Fruit fly (Drosophila melanogaster) whole organism, embryonic: ENCODE data around the gene CG14269.

ENCODE experiments used
- ATbp ChIP-seq: fragments of 200-800 bp; sonication (Bioruptor generic); optimal IDR thresholded peaks from 2 replicates; lab custom pipeline; 2017; ENCODE audit warnings: missing biosample characterization, mild to moderate bottlenecking, missing genetic modification characterization, missing genetic modification reagents
- Abd-B ChIP-seq: fragments of 200-800 bp; sonication (Bioruptor generic); optimal IDR thresholded peaks from 2 replicates; lab custom pipeline; 2018; ENCODE audit warnings: missing biosample characterization, mild to moderate bottlenecking, missing genetic modification characterization, moderate library complexity
- Atf6 ChIP-seq: fragments of 200-800 bp; sonication (Bioruptor generic); IDR thresholded peaks from 2 replicates; pipeline ENCODE4 v1.3.6; 2022; ENCODE audit warnings: missing biosample characterization, missing genetic modification characterization
- B-H1 ChIP-seq: fragments of 200-800 bp; sonication (Bioruptor generic); IDR thresholded peaks from 3 replicates; pipeline ENCODE4 v1.3.6; 2022; ENCODE audit warnings: missing biosample characterization, missing genetic modification characterization
- Bteb2 ChIP-seq: fragments of 200-800 bp; sonication (Bioruptor generic); optimal IDR thresholded peaks from 2 replicates; lab custom pipeline; 2016; ENCODE audit warnings: missing biosample characterization, missing genetic modification characterization
- CG11247 ChIP-seq: fragments of 200-800 bp; sonication (Bioruptor generic); IDR thresholded peaks from 2 replicates; pipeline ENCODE4 v1.3.6; 2022; ENCODE audit warnings: missing biosample characterization, missing genetic modification characterization
- CG12299 ChIP-seq: fragments of 200-800 bp; sonication (Bioruptor generic); optimal IDR thresholded peaks from 2 replicates; lab custom pipeline; 2018; ENCODE audit warnings: missing biosample characterization, mild to moderate bottlenecking, missing genetic modification characterization
- CG13624 ChIP-seq: fragments of 200-800 bp; sonication (Bioruptor generic); optimal IDR thresholded peaks from 2 replicates; lab custom pipeline; 2016; ENCODE audit warnings: missing biosample characterization, missing genetic modification characterization
- CG1529 ChIP-seq: fragments of 200-800 bp; sonication (Bioruptor generic); optimal IDR thresholded peaks from 3 replicates; lab custom pipeline; 2018; ENCODE audit warnings: missing biosample characterization, missing genetic modification characterization
- CG17612 ChIP-seq: fragments of 200-800 bp; sonication (Bioruptor generic); IDR thresholded peaks from 2 replicates; pipeline ENCODE4 v1.3.6; 2022; ENCODE audit warnings: missing biosample characterization, missing genetic modification characterization
- CG17829 ChIP-seq: fragments of 200-800 bp; optimal IDR thresholded peaks from 2 replicates; lab custom pipeline; 2019; ENCODE audit warnings: missing biosample characterization, mild to moderate bottlenecking, missing genetic modification characterization, moderate library complexity
- CG34422 ChIP-seq: fragments of 200-800 bp; sonication (Bioruptor generic); IDR thresholded peaks from 3 replicates; pipeline ENCODE4 v1.3.6; 2022; ENCODE audit warnings: missing biosample characterization, missing genetic modification characterization
- CG3995 ChIP-seq: fragments of 200-800 bp; sonication (Bioruptor generic); optimal IDR thresholded peaks from 3 replicates; lab custom pipeline; 2016; ENCODE audit warnings: missing biosample characterization, missing genetic modification characterization
- CG4328 ChIP-seq: fragments of 200-800 bp; sonication (Bioruptor generic); optimal IDR thresholded peaks from 3 replicates; lab custom pipeline; 2017; ENCODE audit warnings: missing biosample characterization, missing genetic modification reagents, missing genetic modification characterization
- CG4854 ChIP-seq: fragments of 200-800 bp; sonication (Bioruptor generic); optimal IDR thresholded peaks from 2 replicates; lab custom pipeline; 2016; ENCODE audit warnings: missing biosample characterization, missing genetic modification characterization, inconsistent platforms
- CG5953 ChIP-seq: fragments of 200-800 bp; sonication (Bioruptor generic); IDR thresholded peaks from 2 replicates; pipeline ENCODE4 v1.3.6; 2022; ENCODE audit warnings: missing biosample characterization, missing genetic modification characterization
- CG6683 ChIP-seq: fragments of 200-800 bp; sonication (Bioruptor generic); optimal IDR thresholded peaks from 2 replicates; lab custom pipeline; 2017; ENCODE audit warnings: missing biosample characterization, mild to moderate bottlenecking, missing genetic modification characterization, missing genetic modification reagents
- CG7372 ChIP-seq: fragments of 200-800 bp; sonication (Bioruptor generic); IDR thresholded peaks from 2 replicates; pipeline ENCODE4 v1.3.6; 2022; ENCODE audit warnings: missing biosample characterization, missing genetic modification characterization
- CG7839 ChIP-seq: fragments of 200-800 bp; sonication (Bioruptor generic); optimal IDR thresholded peaks from 3 replicates; lab custom pipeline; 2018; ENCODE audit warnings: missing biosample characterization, mild to moderate bottlenecking, missing genetic modification characterization, moderate library complexity
- CG8388 ChIP-seq: fragments of 200-800 bp; sonication (Bioruptor generic); optimal IDR thresholded peaks from 2 replicates; lab custom pipeline; 2019; ENCODE audit warnings: missing biosample characterization, mild to moderate bottlenecking, missing genetic modification characterization, moderate library complexity
- CTCF ChIP-seq: fragments of 200-800 bp; sonication (Bioruptor generic); optimal IDR thresholded peaks from 2 replicates; lab custom pipeline; 2017; ENCODE audit warnings: missing biosample characterization, mild to moderate bottlenecking, missing genetic modification characterization, moderate library complexity
- Dip3 ChIP-seq: fragments of 200-800 bp; sonication (Bioruptor generic); optimal IDR thresholded peaks from 3 replicates; lab custom pipeline; 2016; ENCODE audit warnings: missing biosample characterization, missing genetic modification characterization
- Dll ChIP-seq: fragments of 200-800 bp; sonication (Bioruptor generic); IDR thresholded peaks from 4 replicates; pipeline ENCODE4 v1.3.6; 2022; ENCODE audit warnings: missing biosample characterization, missing genetic modification characterization; ENCODE audit not compliant: partially characterized antibody
- Elba2 ChIP-seq: fragments of 200-800 bp; sonication (Bioruptor generic); optimal IDR thresholded peaks from 3 replicates; lab custom pipeline; 2016; ENCODE audit warnings: missing biosample characterization, missing genetic modification characterization
- Fer1 ChIP-seq: fragments of 200-800 bp; sonication (Bioruptor generic); optimal IDR thresholded peaks from 2 replicates; lab custom pipeline; 2017; ENCODE audit warnings: missing biosample characterization, mild to moderate bottlenecking, missing genetic modification characterization
- HHEX ChIP-seq: fragments of 200-800 bp; sonication (Bioruptor generic); optimal IDR thresholded peaks from 3 replicates; lab custom pipeline; 2017; ENCODE audit warnings: missing biosample characterization, mild to moderate bottlenecking, missing genetic modification characterization, missing genetic modification reagents
- Lhr ChIP-seq: fragments of 200-800 bp; sonication (Bioruptor generic); optimal IDR thresholded peaks from 3 replicates; lab custom pipeline; 2017; ENCODE audit warnings: mild to moderate bottlenecking, missing biosample characterization, missing genetic modification reagents, missing genetic modification characterization
- Myb ChIP-seq: fragments of 200-800 bp; sonication (Bioruptor generic); optimal IDR thresholded peaks from 2 replicates; lab custom pipeline; 2016; ENCODE audit warnings: missing biosample characterization, missing genetic modification characterization
- Side ChIP-seq: fragments of 200-800 bp; sonication (Bioruptor generic); optimal IDR thresholded peaks from 2 replicates; lab custom pipeline; 2016; ENCODE audit warnings: missing biosample characterization, missing genetic modification characterization
- Xrp1 ChIP-seq: fragments of 200-800 bp; sonication (Bioruptor generic); IDR thresholded peaks from 2 replicates; pipeline ENCODE4 v1.3.6; 2022; ENCODE audit warnings: missing biosample characterization, missing genetic modification characterization
- amos ChIP-seq: fragments of 200-800 bp; sonication (Bioruptor generic); IDR thresholded peaks from 2 replicates; pipeline ENCODE4 v1.3.6; 2022; ENCODE audit warnings: missing biosample characterization, missing genetic modification characterization; ENCODE audit not compliant: partially characterized antibody
- ap ChIP-seq: fragments of 200-800 bp; sonication (Bioruptor generic); IDR thresholded peaks from 2 replicates; pipeline ENCODE4 v1.3.6; 2022; ENCODE audit warnings: missing biosample characterization, missing genetic modification characterization
- ash1 ChIP-seq: fragments of 200-800 bp; sonication (Bioruptor generic); optimal IDR thresholded peaks from 2 replicates; lab custom pipeline; 2018; ENCODE audit warnings: missing biosample characterization, mild to moderate bottlenecking, missing genetic modification characterization
- bbx ChIP-seq: fragments of 200-800 bp; sonication (Bioruptor generic); IDR thresholded peaks from 2 replicates; pipeline ENCODE4 v1.3.6; 2022; ENCODE audit warnings: missing biosample characterization, missing genetic modification characterization; ENCODE audit not compliant: partially characterized antibody
- cas ChIP-seq: fragments of 200-800 bp; sonication (Bioruptor generic); IDR thresholded peaks from 2 replicates; pipeline ENCODE4 v1.3.6; 2022; ENCODE audit warnings: missing biosample characterization, missing genetic modification characterization
- da ChIP-seq: fragments of 200-800 bp; sonication (Bioruptor generic); optimal IDR thresholded peaks from 2 replicates; lab custom pipeline; 2016; ENCODE audit warnings: missing biosample characterization, missing genetic modification characterization
- dm ChIP-seq: fragments of 200-800 bp; sonication (Bioruptor generic); optimal IDR thresholded peaks from 3 replicates; lab custom pipeline; 2016; ENCODE audit warnings: missing biosample characterization, missing genetic modification characterization
- en ChIP-seq: fragments of 200-800 bp; sonication (Bioruptor generic); optimal IDR thresholded peaks from 2 replicates; lab custom pipeline; 2016; ENCODE audit warnings: missing biosample characterization, missing genetic modification characterization
- fru ChIP-seq: fragments of >200 bp; optimal IDR thresholded peaks from 2 replicates; lab custom pipeline; 2017
- gt ChIP-seq: fragments of 200-800 bp; sonication (Bioruptor generic); IDR thresholded peaks from 2 replicates; pipeline ENCODE4 v1.3.6; 2022; ENCODE audit warnings: missing biosample characterization, missing genetic modification characterization
- kah ChIP-seq: fragments of 200-800 bp; sonication (Bioruptor generic); optimal IDR thresholded peaks from 2 replicates; lab custom pipeline; 2018; ENCODE audit warnings: missing biosample characterization, mild to moderate bottlenecking, missing genetic modification characterization
- knrl ChIP-seq: fragments of 200-800 bp; sonication (Bioruptor generic); IDR thresholded peaks from 3 replicates; pipeline ENCODE4 v1.3.6; 2022; ENCODE audit warnings: missing biosample characterization, missing genetic modification characterization; ENCODE audit not compliant: partially characterized antibody
- lab ChIP-seq: fragments of 200-800 bp; sonication (Bioruptor generic); optimal IDR thresholded peaks from 3 replicates; lab custom pipeline; 2017; ENCODE audit warnings: missing biosample characterization, missing genetic modification characterization, mild to moderate bottlenecking, moderate library complexity, missing genetic modification reagents
- maf-S ChIP-seq: fragments of 200-800 bp; sonication (Bioruptor generic); optimal IDR thresholded peaks from 2 replicates; lab custom pipeline; 2016; ENCODE audit warnings: missing biosample characterization, missing genetic modification characterization
- onecut ChIP-seq: fragments of 200-800 bp; sonication (Bioruptor generic); IDR thresholded peaks from 2 replicates; pipeline ENCODE4 v1.3.6; 2022; ENCODE audit warnings: missing biosample characterization, missing genetic modification characterization
- phol ChIP-seq: fragments of 200-800 bp; sonication (Bioruptor generic); optimal IDR thresholded peaks from 3 replicates; lab custom pipeline; 2018; ENCODE audit warnings: missing biosample characterization, mild to moderate bottlenecking, missing genetic modification characterization, moderate library complexity
- sc ChIP-seq, 3 experiments: fragments of >200 bp in 2 of 3; fragments of 200-800 bp in 1 of 3; sonication (Bioruptor generic) in 1 of 3; optimal IDR thresholded peaks; 2 replicates in 2 of 3; 3 replicates in 1 of 3; lab custom pipeline; 2017; ENCODE audit warnings: mild to moderate bottlenecking in 1 of 3, missing biosample characterization in 1 of 3, missing genetic modification characterization in 1 of 3, missing genetic modification reagents in 1 of 3
- schlank ChIP-seq: fragments of 200-800 bp; sonication (Bioruptor generic); optimal IDR thresholded peaks from 2 replicates; lab custom pipeline; 2018; ENCODE audit warnings: missing biosample characterization, mild to moderate bottlenecking, missing genetic modification characterization
- sisA ChIP-seq: fragments of 200-800 bp; sonication (Bioruptor generic); IDR thresholded peaks from 2 replicates; pipeline ENCODE4 v1.3.6; 2022; ENCODE audit warnings: missing biosample characterization, missing genetic modification characterization
- trh ChIP-seq: fragments of 200-800 bp; sonication (Bioruptor generic); optimal IDR thresholded peaks from 2 replicates; lab custom pipeline; 2016; ENCODE audit warnings: missing biosample characterization, missing genetic modification characterization
- ttk ChIP-seq: fragments of 200-800 bp; sonication (Bioruptor generic); IDR thresholded peaks from 2 replicates; pipeline ENCODE4 v2.1.2; 2022; ENCODE audit warnings: missing biosample characterization, missing genetic modification characterization
- vvl ChIP-seq: fragments of 200-800 bp; sonication (Bioruptor generic); IDR thresholded peaks from 2 replicates; pipeline ENCODE4 v1.3.6; 2022; ENCODE audit warnings: missing biosample characterization, missing genetic modification characterization
- wor ChIP-seq: fragments of 200-800 bp; sonication (Bioruptor generic); IDR thresholded peaks from 2 replicates; pipeline ENCODE4 v1.3.6; 2022; ENCODE audit warnings: missing biosample characterization, missing genetic modification characterization

CG14269 gene

DNA sequence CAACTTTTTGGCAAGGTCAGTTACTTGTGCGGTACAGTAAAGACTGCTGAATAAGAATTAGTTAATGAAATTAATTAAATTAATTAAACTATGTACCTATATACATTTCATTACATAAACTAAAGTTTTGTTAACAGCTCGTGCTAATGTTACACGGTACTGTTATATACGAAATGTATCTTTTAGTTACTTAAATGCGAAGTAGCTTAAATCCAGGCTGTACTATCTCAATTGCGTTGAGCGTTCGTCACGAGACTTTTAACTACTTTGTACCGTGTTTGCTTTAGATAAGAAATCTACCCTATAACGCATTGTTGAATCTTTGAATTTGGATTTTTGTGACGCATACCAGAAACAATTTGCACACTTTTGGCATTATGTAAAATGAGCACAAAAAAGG is 36.3 kb downstream of the CG14269 start (continued):
- no peak for TF ChIP-seq phol (tag; lab: Kevin White, UChicago)
- TF ChIP-seq fru (lab: Kevin White, UChicago), result no peak
- no peak for TF ChIP-seq ATbp (GFP tag; lab: Kevin White, UChicago)
- no peak; the same call in 1 of the 2 replicates for TF ChIP-seq Atf6 (GFP tag; lab: Robert Waterston, UW)
- no peak for TF ChIP-seq sisA (GFP tag; lab: Robert Waterston, UW)
- TF ChIP-seq kah (GFP tag; lab: Kevin White, UChicago), result no peak
- no peak for TF ChIP-seq CG8388 (GFP tag; lab: Kevin White, UChicago)
- TF ChIP-seq HHEX, result peak; percentile 34
- no peak for TF ChIP-seq ash1
- peak; percentile 27 for TF ChIP-seq Dip3 (GFP tag; lab: Kevin White, UChicago)
- TF ChIP-seq CG1529, result no peak
- TF ChIP-seq Xrp1 (GFP tag; lab: Robert Waterston, UW), result no peak
- no peak for TF ChIP-seq amos (GFP tag; lab: Robert Waterston, UW)
- no peak for TF ChIP-seq knrl
- no peak for TF ChIP-seq Myb
- no peak for TF ChIP-seq schlank
- TF ChIP-seq ttk (GFP tag; lab: Robert Waterston, UW), result no peak
- no peak for TF ChIP-seq onecut (GFP tag; lab: Robert Waterston, UW)
- TF ChIP-seq Lhr, result no peak
- TF ChIP-seq CG7839 (tag; lab: Kevin White, UChicago), result peak; percentile 65
- TF ChIP-seq maf-S, result no peak
- no peak for TF ChIP-seq Abd-B (GFP tag; lab: Kevin White, UChicago)
- no peak for TF ChIP-seq bbx (GFP tag; lab: Robert Waterston, UW)
- no peak for TF ChIP-seq en (GFP tag; lab: Kevin White, UChicago)
- TF ChIP-seq CG12299 (tag; lab: Kevin White, UChicago), result no peak
- TF ChIP-seq trh (GFP tag; lab: Kevin White, UChicago), result no peak
- TF ChIP-seq CTCF, result no peak
- TF ChIP-seq CG17829 (tag; lab: Kevin White, UChicago), result no peak
- no peak for TF ChIP-seq CG17612 (GFP tag; lab: Robert Waterston, UW)
- no peak for TF ChIP-seq Dll (GFP tag; lab: Robert Waterston, UW)
- no peak for TF ChIP-seq CG34422 (GFP tag; lab: Robert Waterston, UW)
- TF ChIP-seq CG6683 (GFP tag; lab: Kevin White, UChicago), result no peak
- no peak for TF ChIP-seq sc (optimal IDR thresholded peaks at IDR 0.05; lab: Kevin White, UChicago)
- TF ChIP-seq sc (GFP tag; optimal IDR thresholded peaks at IDR 0.05; lab: Kevin White, UChicago), result no peak
- TF ChIP-seq ap (GFP tag; lab: Robert Waterston, UW), result no peak
- TF ChIP-seq CG11247, result no peak
- TF ChIP-seq Side (GFP tag; lab: Kevin White, UChicago), result no peak
- TF ChIP-seq dm (GFP tag; lab: Kevin White, UChicago), result no peak
- TF ChIP-seq Fer1, result peak; percentile 46
- TF ChIP-seq CG13624, result peak; percentile 30
- no peak for TF ChIP-seq B-H1 (GFP tag; lab: Robert Waterston, UW)
- TF ChIP-seq wor, result no peak
- TF ChIP-seq vvl (GFP tag; lab: Robert Waterston, UW), result no peak
- no peak for TF ChIP-seq cas
- TF ChIP-seq CG3995, result no peak
- no peak for TF ChIP-seq CG7372 (GFP tag; lab: Robert Waterston, UW)
- TF ChIP-seq lab, result peak; percentile 57
- no peak for TF ChIP-seq da (GFP tag; lab: Kevin White, UChicago)
- TF ChIP-seq Bteb2 (GFP tag; lab: Kevin White, UChicago), result no peak
- TF ChIP-seq CG4854 (GFP tag; lab: Kevin White, UChicago), result no peak
- no peak for TF ChIP-seq gt (GFP tag; lab: Robert Waterston, UW)
- no peak for TF ChIP-seq CG4328 (GFP tag; lab: Kevin White, UChicago)
- no peak for TF ChIP-seq Elba2 (GFP tag; lab: Kevin White, UChicago)
- TF ChIP-seq CG5953 (GFP tag; lab: Robert Waterston, UW), result no peak
